Fruit fly (Drosophila melanogaster): Measurements from ENCODE around the gene shop.

Gene shop

DNA sequence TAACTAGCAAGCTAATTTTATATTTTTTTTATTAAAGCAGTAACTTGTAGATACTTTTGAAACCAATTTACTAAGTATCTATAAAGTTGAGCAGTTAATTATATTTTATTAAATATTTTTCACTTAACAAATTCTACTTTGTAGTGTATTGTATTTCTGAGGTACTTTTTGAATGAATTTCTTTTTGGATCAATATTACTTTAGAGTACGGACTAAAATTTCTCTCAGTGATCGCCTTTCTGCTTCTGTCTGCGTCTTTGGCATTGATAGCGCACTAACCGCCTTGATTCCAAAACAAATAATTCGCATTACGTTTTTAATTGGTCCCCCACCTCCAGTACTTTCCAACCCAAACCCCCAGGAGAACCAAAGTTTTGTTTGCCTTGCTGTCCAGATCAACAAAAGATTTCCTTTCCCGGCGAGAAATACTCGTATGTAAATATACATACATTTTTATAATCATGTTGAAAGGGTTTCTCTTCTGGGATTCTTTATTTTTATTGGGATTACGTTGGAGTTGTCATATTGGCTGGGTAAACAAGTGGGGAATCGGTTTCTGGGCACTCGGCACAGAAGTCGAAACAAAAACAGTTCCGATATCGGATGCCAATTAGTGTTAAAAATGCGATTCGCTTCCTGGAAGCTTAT, 9.3 kb downstream of the shop start (continued):
- no peak for TF ChIP-seq CG6791 (GFP tag; IDR thresholded peaks at IDR 0.05; ENCODE audit: partially characterized antibody)
- peak; percentile 50 for TF ChIP-seq CG15601 (tag; optimal IDR thresholded peaks at IDR 0.05)
- no peak for TF ChIP-seq hth (optimal IDR thresholded peaks at IDR 0.05)
- TF ChIP-seq ttk (GFP tag; IDR thresholded peaks at IDR 0.05): no peak
- no peak for TF ChIP-seq NC2α (GFP tag; optimal IDR thresholded peaks at IDR 0.05)
- no peak for TF ChIP-seq CG12071 (GFP tag; optimal IDR thresholded peaks at IDR 0.05)
- TF ChIP-seq CG17186 (GFP tag; optimal IDR thresholded peaks at IDR 0.05): no peak
- no peak for TF ChIP-seq nerfin-1 (tag; optimal IDR thresholded peaks at IDR 0.05)
- TF ChIP-seq Hr51 (GFP tag; optimal IDR thresholded peaks at IDR 0.05): no peak
- no peak for TF ChIP-seq scrt (GFP tag; optimal IDR thresholded peaks at IDR 0.05)
- TF ChIP-seq Neu2 (GFP tag; optimal IDR thresholded peaks at IDR 0.05; ENCODE audit: borderline replicate concordance): no peak
- TF ChIP-seq tna (GFP tag; IDR thresholded peaks at IDR 0.05; ENCODE audit: partially characterized antibody): no peak
- TF ChIP-seq Nf-YC (tag; optimal IDR thresholded peaks at IDR 0.05): no peak
- TF ChIP-seq CG1603 (tag; optimal IDR thresholded peaks at IDR 0.05): no peak
- no peak for TF ChIP-seq en (GFP tag; optimal IDR thresholded peaks at IDR 0.05)
- no peak for TF ChIP-seq HLH54F (GFP tag; optimal IDR thresholded peaks at IDR 0.05)
- TF ChIP-seq ATbp (GFP tag; optimal IDR thresholded peaks at IDR 0.05): peak; percentile 45
- no peak for TF ChIP-seq Hr3 (GFP tag; optimal IDR thresholded peaks at IDR 0.05)
- TF ChIP-seq gt (GFP tag; IDR thresholded peaks at IDR 0.05): no peak
- no peak for TF ChIP-seq CG6175 (GFP tag; IDR thresholded peaks at IDR 0.05)
- no peak for TF ChIP-seq Xbp1 (GFP tag; optimal IDR thresholded peaks at IDR 0.05)
- no peak for TF ChIP-seq CG12744 (GFP tag; optimal IDR thresholded peaks at IDR 0.05)
- TF ChIP-seq gro (GFP tag; optimal IDR thresholded peaks at IDR 0.05): no peak
- no peak for TF ChIP-seq CG2129 (GFP tag; IDR thresholded peaks at IDR 0.05; ENCODE audit: partially characterized antibody)
- no peak for TF ChIP-seq zfh1 (GFP tag; IDR thresholded peaks at IDR 0.05)
- TF ChIP-seq CG2712 (tag; optimal IDR thresholded peaks at IDR 0.05): peak; percentile 4
- peak; percentile 8 for TF ChIP-seq BtbVII (GFP tag; optimal IDR thresholded peaks at IDR 0.05)
- TF ChIP-seq ap (GFP tag; IDR thresholded peaks at IDR 0.05): no peak
- TF ChIP-seq CG4820 (GFP tag; optimal IDR thresholded peaks at IDR 0.05): no peak
- no peak for TF ChIP-seq CG14014 (GFP tag; IDR thresholded peaks at IDR 0.05)
- TF ChIP-seq ab (GFP tag; optimal IDR thresholded peaks at IDR 0.05): no peak
- no peak for TF ChIP-seq Asciz (GFP tag; optimal IDR thresholded peaks at IDR 0.05)
- no peak for TF ChIP-seq jigr1 (GFP tag; IDR thresholded peaks at IDR 0.05)
- no peak for TF ChIP-seq Bgb (GFP tag; IDR thresholded peaks at IDR 0.05; ENCODE audit: partially characterized antibody)
- no peak for TF ChIP-seq oc (tag; optimal IDR thresholded peaks at IDR 0.05)
- no peak for TF ChIP-seq H15 (GFP tag; IDR thresholded peaks at IDR 0.05)
- TF ChIP-seq Sry-δ (GFP tag; optimal IDR thresholded peaks at IDR 0.05): no peak
- no peak for TF ChIP-seq CG1233 (GFP tag; optimal IDR thresholded peaks at IDR 0.05)
- TF ChIP-seq CG2875 (GFP tag; optimal IDR thresholded peaks at IDR 0.05): no peak
- no peak for TF ChIP-seq yki (optimal IDR thresholded peaks at IDR 0.05)
- no peak for TF ChIP-seq kah (GFP tag; optimal IDR thresholded peaks at IDR 0.05)
- TF ChIP-seq Opbp (GFP tag; IDR thresholded peaks at IDR 0.05; ENCODE audit: partially characterized antibody): no peak
- TF ChIP-seq btn (GFP tag; optimal IDR thresholded peaks at IDR 0.05): no peak
- TF ChIP-seq onecut (GFP tag; IDR thresholded peaks at IDR 0.05): no peak
- TF ChIP-seq ac (GFP tag; optimal IDR thresholded peaks at IDR 0.05): no peak
- no peak for TF ChIP-seq lbe (GFP tag; optimal IDR thresholded peaks at IDR 0.05)
- no peak for TF ChIP-seq Elba2 (GFP tag; optimal IDR thresholded peaks at IDR 0.05)
- TF ChIP-seq CG17568 (GFP tag; optimal IDR thresholded peaks at IDR 0.05): no peak
- TF ChIP-seq fru (optimal IDR thresholded peaks at IDR 0.05): no peak
- no peak for TF ChIP-seq CG16815 (GFP tag; optimal IDR thresholded peaks at IDR 0.05)
- TF ChIP-seq CG10147 (GFP tag; optimal IDR thresholded peaks at IDR 0.05): no peak
